Fruit fly (Drosophila melanogaster): ENCODE measurements around the gene mtm.
A peak's percentile ranks its signal among the peaks of the same experiment; 100 is the strongest.

mtm gene

dm6 chr2L:5999247-5999646, 37.6 kb downstream of the mtm start, which contains the start of gene Kdm5:
Gene Kdm5 (minus strand): TSS chr2L:5999501.
- TF ChIP-seq CG4617 (GFP tag; optimal IDR thresholded peaks at IDR 0.05; ENCODE audit: borderline replicate concordance) (peak; percentile 87), Nf-YC (tag; optimal IDR thresholded peaks at IDR 0.05) (peak; percentile 68), pita (GFP tag; optimal IDR thresholded peaks at IDR 0.05) (no peak), Atf-2 (GFP tag; optimal IDR thresholded peaks at IDR 0.05) (no peak), CG6175 (GFP tag; IDR thresholded peaks at IDR 0.05) (no peak), dmrt11E (tag; optimal IDR thresholded peaks at IDR 0.05) (no peak), caup (GFP tag; optimal IDR thresholded peaks at IDR 0.05; ENCODE audit: severe bottlenecking) (peak; percentile 62), BEAF-32 (GFP tag; optimal IDR thresholded peaks at IDR 0.05) (peak; percentile 43), CG17912 (GFP tag; optimal IDR thresholded peaks at IDR 0.05) (no peak), E2f2 (GFP tag; IDR thresholded peaks at IDR 0.05) (peak; percentile 67), CG9876 (GFP tag; optimal IDR thresholded peaks at IDR 0.05) (peak; percentile 16), HLH54F (GFP tag; optimal IDR thresholded peaks at IDR 0.05) (peak; percentile 17), CG14965 (GFP tag; optimal IDR thresholded peaks at IDR 0.05; ENCODE audit: borderline replicate concordance) (no peak), Ets65A (GFP tag) (no peak), vnd (GFP tag; IDR thresholded peaks at IDR 0.05; ENCODE audit: partially characterized antibody) (no peak), Mad (GFP tag; optimal IDR thresholded peaks at IDR 0.05) (no peak), CG14014 (GFP tag; IDR thresholded peaks at IDR 0.05) (0 out of 2 replicates have a peak, but pooled peaks have one; percentile 7), CG6254 (GFP tag; optimal IDR thresholded peaks at IDR 0.05) (no peak), fd102C (GFP tag; optimal IDR thresholded peaks at IDR 0.05) (no peak), CG7987 (GFP tag; optimal IDR thresholded peaks at IDR 0.05) (peak; percentile 47), mld (GFP tag; IDR thresholded peaks at IDR 0.05; ENCODE audit: partially characterized antibody) (no peak), unpg (GFP tag; optimal IDR thresholded peaks at IDR 0.05) (no peak), lov (optimal IDR thresholded peaks at IDR 0.05) (no peak), lov (GFP tag; IDR thresholded peaks at IDR 0.05) (no peak), CG33213 (GFP tag; optimal IDR thresholded peaks at IDR 0.05) (peak; percentile 64), CG31441 (GFP tag; IDR thresholded peaks at IDR 0.05) (no peak), MTF-1 (GFP tag; optimal IDR thresholded peaks at IDR 0.05; ENCODE audit: borderline replicate concordance) (peak; percentile 30), CG34422 (GFP tag; IDR thresholded peaks at IDR 0.05) (peak; percentile 65; the same call in 2 of the 3 replicates), dan (GFP tag; IDR thresholded peaks at IDR 0.05) (no peak), CG34224 (GFP tag; IDR thresholded peaks at IDR 0.05; ENCODE audit: partially characterized antibody) (no peak), CG4404 (GFP tag; IDR thresholded peaks at IDR 0.05) (peak; percentile 38; the same call in 1 of the 2 replicates), Poxn (GFP tag; IDR thresholded peaks at IDR 0.05) (no peak), CG4707 (GFP tag; optimal IDR thresholded peaks at IDR 0.05) (no peak), sima (GFP tag; optimal IDR thresholded peaks at IDR 0.05) (no peak), seq (GFP tag; IDR thresholded peaks at IDR 0.05) (no peak), CG3281 (GFP tag; optimal IDR thresholded peaks at IDR 0.05) (peak; percentile 51), B-H1 (GFP tag; IDR thresholded peaks at IDR 0.05) (no peak), Dip3 (GFP tag; optimal IDR thresholded peaks at IDR 0.05) (peak; percentile 44), CG17186 (GFP tag; optimal IDR thresholded peaks at IDR 0.05) (peak; percentile 38), yki (optimal IDR thresholded peaks at IDR 0.05) (no peak), MESR4 (GFP tag; optimal IDR thresholded peaks at IDR 0.05) (peak; percentile 91), CG9727 (GFP tag; optimal IDR thresholded peaks at IDR 0.05) (peak; percentile 30), Vsx1 (GFP tag; optimal IDR thresholded peaks at IDR 0.05) (peak; percentile 48), twi (tag; optimal IDR thresholded peaks at IDR 0.05) (peak; percentile 15), CG30020 (tag; optimal IDR thresholded peaks at IDR 0.05) (peak; percentile 1), CG32532 (GFP tag; IDR thresholded peaks at IDR 0.05) (peak; percentile 58), pb (GFP tag; optimal IDR thresholded peaks at IDR 0.05) (peak; percentile 46), Eip74EF (GFP tag; optimal IDR thresholded peaks at IDR 0.05) (no peak), ATbp (GFP tag; optimal IDR thresholded peaks at IDR 0.05) (no peak), danr (GFP tag; IDR thresholded peaks at IDR 0.05) (peak; percentile 29; the same call in 1 of the 2 replicates), CG13424 (tag; optimal IDR thresholded peaks at IDR 0.05) (no peak)

Measured in whole organism, embryonic.